Worm (Caenorhabditis elegans) whole organism, midembryonic: Measurements from ENCODE around the gene clec-187.

Experiments used
- T22C8.4 ChIP-seq: fragments of 200-800 bp; sonication (Bioruptor generic); IDR thresholded peaks from 2 replicates; pipeline ENCODE4 v1.3.6; 2022; ENCODE audit warnings: missing genetic modification characterization, missing compliant biosample characterization
- med-1 ChIP-seq: sonication (generic microtip); optimal IDR thresholded peaks from 2 replicates; lab custom pipeline; 2017; ENCODE audit warnings: missing genetic modification characterization, mild to moderate bottlenecking, missing compliant biosample characterization, antibody characterized with exemption, missing genetic modification reagents; ENCODE audit not compliant: insufficient read depth
- ztf-23 ChIP-seq: fragments of 200-800 bp; sonication (Bioruptor generic); IDR thresholded peaks from 2 replicates; pipeline ENCODE4 v1.3.6; 2022; ENCODE audit warnings: missing genetic modification reagents, missing genetic modification characterization, missing compliant biosample characterization

ce11 chrIV:12833698-12834416, 37.4 kb downstream of the clec-187 start:
- TF ChIP-seq T22C8.4 (GFP tag; lab: Robert Waterston, UW) (no peak), ztf-23 (GFP tag; lab: Robert Waterston, UW) (no peak), med-1 (GFP tag; lab: Kevin White, UChicago) (no peak)
